Worm (Caenorhabditis elegans) whole organism, young adult: ENCODE data around the gene lin-37.

Experiments used
- F49E8.2 ChIP-seq: sonication (generic microtip); optimal IDR thresholded peaks from 3 replicates; lab custom pipeline; 2017; ENCODE audit warnings: missing genetic modification characterization, mild to moderate bottlenecking, missing compliant biosample characterization, antibody characterized with exemption, moderate library complexity; ENCODE audit not compliant: insufficient read depth
- Y95B8A.8 ChIP-seq: fragments of 200-800 bp; sonication (Bioruptor generic); IDR thresholded peaks from 2 replicates; pipeline ENCODE4 v1.3.6; 2022; ENCODE audit warnings: missing genetic modification reagents, missing genetic modification characterization, missing compliant biosample characterization
- ceh-91 ChIP-seq: fragments of 200-800 bp; sonication (Bioruptor generic); IDR thresholded peaks from 2 replicates; pipeline ENCODE4 v1.3.6; 2022; ENCODE audit warnings: missing genetic modification reagents, missing genetic modification characterization, missing compliant biosample characterization
- chd-7 ChIP-seq: sonication (generic microtip); optimal IDR thresholded peaks from 2 replicates; lab custom pipeline; 2016; ENCODE audit warnings: mild to moderate bottlenecking, missing genetic modification characterization, moderate library complexity, missing compliant biosample characterization
- dpl-1 ChIP-seq: fragments of 150-350 bp; optimal IDR thresholded peaks from 2 replicates; lab custom pipeline; 2014; ENCODE audit warnings: missing biosample characterization, missing genetic modification reagents, missing genetic modification characterization
- lin-26 ChIP-seq: fragments of 200-800 bp; sonication (Bioruptor generic); IDR thresholded peaks from 2 replicates; pipeline ENCODE4 v1.3.6; 2022; ENCODE audit warnings: missing genetic modification reagents, missing genetic modification characterization, missing compliant biosample characterization
- snpc-4 ChIP-seq, 5 experiments: fragments of 150-350 bp in 1 of 5; sonication (generic microtip) in 4 of 5; optimal IDR thresholded peaks; 2 replicates each; lab custom pipeline; 2014 to 2018; ENCODE audit warnings: missing genetic modification characterization in 5 of 5, missing biosample characterization in 3 of 5, antibody characterized with exemption in 2 of 5, mild to moderate bottlenecking in 2 of 5, missing compliant biosample characterization in 2 of 5, missing genotype in 2 of 5, moderate library complexity in 2 of 5, missing genetic modification reagents in 1 of 5
- zfh-2 ChIP-seq: fragments of 200-800 bp; sonication (Bioruptor generic); conservative IDR thresholded peaks from 2 replicates; pipeline ENCODE4 v1.3.6; 2022; ENCODE audit warnings: missing genetic modification reagents, missing genetic modification characterization, missing compliant biosample characterization

ce11 chrIII:7090545-7090944, 18.2 kb upstream of the lin-37 start, which contains the start of gene ZK418.10:
- TF ChIP-seq snpc-4 (GFP tag; optimal IDR thresholded peaks at IDR 0.05; lab: Kevin White, UChicago) (no peak), snpc-4 (tag; optimal IDR thresholded peaks at IDR 0.05; lab: Kevin White, UChicago) (no peak), F49E8.2 (tag; lab: Kevin White, UChicago) (no peak), lin-26 (GFP tag; lab: Robert Waterston, UW) (no peak), chd-7 (tag; lab: Kevin White, UChicago) (no peak), zfh-2 (no peak), dpl-1 (GFP tag; lab: Kevin White, UChicago) (no peak), ceh-91 (no peak), Y95B8A.8 (GFP tag; lab: Robert Waterston, UW) (no peak)
